Worm (Caenorhabditis elegans) whole organism, L4/young adult: ENCODE results near the gene srh-25.

Experiments used
- W03F9.2 ChIP-seq: fragments of 150-350 bp; optimal IDR thresholded peaks from 2 replicates; lab custom pipeline; 2014; ENCODE audit warnings: missing biosample characterization, missing genetic modification characterization
- him-1 ChIP-seq: sonication (generic microtip); optimal IDR thresholded peaks from 2 replicates; lab custom pipeline; 2016; ENCODE audit warnings: missing genotype, missing genetic modification reagents, missing genetic modification characterization, missing compliant biosample characterization

- TF ChIP-seq W03F9.2 (tag; lab: Kevin White, UChicago) (no peak), him-1 (tag; lab: Kevin White, UChicago) (no peak)
These were observed 512 bp downstream of the srh-25 start for ce11 chrV:12433105-12433504.
